Worm (Caenorhabditis elegans): Measurements from ENCODE around the gene fbxa-219.

The fbxa-219 gene

DNA sequence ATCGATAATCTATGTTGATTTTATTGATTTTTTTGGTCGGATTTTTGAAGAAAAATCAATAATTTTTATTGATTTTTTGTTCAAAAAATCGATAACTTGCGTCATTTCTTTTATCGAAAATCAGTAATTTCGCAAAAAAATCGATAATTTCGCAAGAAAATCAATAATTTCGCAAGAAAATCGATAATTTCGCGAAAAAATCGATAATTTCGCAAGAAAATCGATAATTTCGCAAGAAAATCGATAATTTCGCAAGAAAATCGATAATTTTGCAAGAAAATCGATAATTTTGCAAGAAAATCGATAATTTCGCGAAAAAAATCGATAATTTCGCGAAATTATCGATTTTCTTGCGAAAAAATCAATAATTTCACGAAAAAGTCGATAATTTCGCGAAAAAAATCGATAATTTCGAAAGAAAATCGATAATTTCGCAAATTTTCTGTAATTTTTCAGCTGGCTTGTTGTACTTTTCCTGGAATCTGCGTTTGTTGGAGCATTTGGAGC lies 7.8 kb upstream of the fbxa-219 start:
- TF ChIP-seq attf-5 (GFP tag; optimal IDR thresholded peaks at IDR 0.05) (no peak), lsy-27 (tag; optimal IDR thresholded peaks at IDR 0.05; ENCODE audit: borderline replicate concordance, insufficient read depth) (no peak), atf-7 (tag; optimal IDR thresholded peaks at IDR 0.05) (no peak), pha-4 (tag; optimal IDR thresholded peaks at IDR 0.05) (no peak), lir-1 (GFP tag; conservative IDR thresholded peaks at IDR 0.05) (no peak), ccch-3 (GFP tag; optimal IDR thresholded peaks at IDR 0.05) (no peak), ztf-26 (tag; optimal IDR thresholded peaks at IDR 0.05) (no peak), ztf-6 (GFP tag; IDR thresholded peaks at IDR 0.05) (no peak), F33H1.4 (GFP tag; IDR thresholded peaks at IDR 0.05) (no peak), B0261.1 (tag; optimal IDR thresholded peaks at IDR 0.05) (no peak), mcd-1 (GFP tag; IDR thresholded peaks at IDR 0.05) (no peak), snpc-1.3 (tag; optimal IDR thresholded peaks at IDR 0.05; ENCODE audit: insufficient read depth) (no peak), unc-130 (GFP tag; optimal IDR thresholded peaks at IDR 0.05) (no peak)

DNA sequence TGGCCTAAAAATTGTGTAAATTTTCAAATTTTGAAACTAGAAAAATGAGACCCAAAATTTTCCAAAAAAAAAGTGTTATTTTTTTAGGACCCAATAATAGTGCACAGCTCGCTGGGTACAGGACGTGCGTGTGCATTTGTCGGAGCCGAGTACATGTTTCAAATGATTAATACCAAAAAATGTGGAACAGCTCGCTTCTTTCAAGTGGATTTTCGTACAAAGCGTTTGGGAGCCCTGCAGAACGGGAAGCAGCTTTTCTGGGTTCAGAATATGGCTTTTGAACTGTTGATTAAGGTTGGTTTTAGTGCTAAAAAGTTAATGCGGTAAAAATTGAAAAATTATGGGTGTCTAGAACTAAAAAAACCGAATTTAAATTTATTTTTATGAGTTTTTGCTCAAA lies 3.0 kb upstream of the fbxa-219 start:
- TF ChIP-seq snpc-3.4 (tag; optimal IDR thresholded peaks at IDR 0.05) (no peak), fkh-3 (tag; optimal IDR thresholded peaks at IDR 0.05) (no peak), T26A5.8 (tag; optimal IDR thresholded peaks at IDR 0.05) (no peak), nhr-179 (tag; optimal IDR thresholded peaks at IDR 0.05) (no peak), ztf-18 (tag; optimal IDR thresholded peaks at IDR 0.05) (no peak), Y79H2A.3 (GFP tag; conservative IDR thresholded peaks at IDR 0.05) (no peak), bed-1 (GFP tag; IDR thresholded peaks at IDR 0.05) (no peak), F52B5.7 (tag; optimal IDR thresholded peaks at IDR 0.05) (no peak), lsy-27 (tag; optimal IDR thresholded peaks at IDR 0.05; ENCODE audit: borderline replicate concordance, insufficient read depth) (no peak)

ce11 chrIII:2290222-2290938 lies 835 bp upstream of the fbxa-219 start:
- TF ChIP-seq hmg-1.2 (GFP tag; IDR thresholded peaks at IDR 0.05) (peak; percentile 29; the same call in 1 of the 2 replicates), lin-26 (GFP tag; IDR thresholded peaks at IDR 0.05) (peak; percentile 65; the same call in 1 of the 2 replicates), lsl-1 (GFP tag; optimal IDR thresholded peaks at IDR 0.05) (peak; percentile 7), tbp1 (GFP tag; optimal IDR thresholded peaks at IDR 0.05) (peak; percentile 82), mcd-1 (GFP tag; IDR thresholded peaks at IDR 0.05) (0 out of 2 replicates have a peak, but pooled peaks have one; percentile 13), rpc-1 (optimal IDR thresholded peaks at IDR 0.05) (peak; percentile 26), rpc-1 (tag; optimal IDR thresholded peaks at IDR 0.05) (peak; percentile 67), B0261.1 (tag; optimal IDR thresholded peaks at IDR 0.05) (peak; percentile 62)

ce11 chrIII:2294736-2295135 lies 3.5 kb downstream of the fbxa-219 start:
- TF ChIP-seq lag-1 (GFP tag; IDR thresholded peaks at IDR 0.05), result no peak
- TF ChIP-seq nhr-80 (tag; optimal IDR thresholded peaks at IDR 0.05), result peak; percentile 30
- TF ChIP-seq bed-1 (GFP tag; IDR thresholded peaks at IDR 0.05), result no peak
- TF ChIP-seq aptf-2 (GFP tag; conservative IDR thresholded peaks at IDR 0.05), result no peak
- TF ChIP-seq bed-2 (GFP tag; IDR thresholded peaks at IDR 0.05), result no peak
- TF ChIP-seq attf-3 (GFP tag; conservative IDR thresholded peaks at IDR 0.05), result no peak

DNA sequence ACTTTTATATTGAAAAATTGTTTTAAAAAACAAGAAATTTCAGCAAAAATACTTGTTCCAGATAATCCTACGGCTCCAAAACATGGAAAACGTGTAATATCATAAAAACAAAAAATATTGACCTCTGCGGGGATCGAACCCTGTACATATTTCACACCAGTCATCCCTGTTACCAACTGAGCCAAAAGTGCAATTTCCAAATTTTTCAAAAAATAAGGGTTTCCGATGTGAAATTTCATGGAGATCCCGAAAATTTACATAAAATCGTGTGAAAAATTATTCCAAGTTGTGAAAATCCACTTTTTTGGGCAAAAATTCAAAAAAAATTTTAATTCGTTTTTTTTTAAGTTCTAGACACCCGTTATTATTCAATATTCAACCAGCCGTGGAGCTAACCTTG lies 12.9 kb downstream of the fbxa-219 start:
- TF ChIP-seq rpc-1 (optimal IDR thresholded peaks at IDR 0.05), result peak; percentile 32
- TF ChIP-seq rpc-1 (tag; optimal IDR thresholded peaks at IDR 0.05), result peak; percentile 73
- TF ChIP-seq aptf-3 (GFP tag; IDR thresholded peaks at IDR 0.05), result no peak
- no peak for TF ChIP-seq him-1 (tag; optimal IDR thresholded peaks at IDR 0.05)
- peak; percentile 25; the same call in 1 of the 2 replicates for TF ChIP-seq D2030.7 (GFP tag; IDR thresholded peaks at IDR 0.05)
- TF ChIP-seq hsf-1 (GFP tag; IDR thresholded peaks at IDR 0.05), result no peak
- TF ChIP-seq ztf-3 (GFP tag; optimal IDR thresholded peaks at IDR 0.05), result no peak
- TF ChIP-seq ceh-91 (GFP tag; IDR thresholded peaks at IDR 0.05), result no peak
- peak; percentile 85 for TF ChIP-seq tbp1 (GFP tag; optimal IDR thresholded peaks at IDR 0.05)
- 0 out of 2 replicates have a peak, but pooled peaks have one; percentile 41 for TF ChIP-seq lin-26 (GFP tag; IDR thresholded peaks at IDR 0.05)
- no peak for TF ChIP-seq egl-18 (GFP tag; IDR thresholded peaks at IDR 0.05)
- TF ChIP-seq B0261.1 (tag; optimal IDR thresholded peaks at IDR 0.05), result peak; percentile 43
- TF ChIP-seq dox-1 (GFP tag; IDR thresholded peaks at IDR 0.05), result no peak
- no peak for TF ChIP-seq dpff-1 (tag; optimal IDR thresholded peaks at IDR 0.05)
- no peak for TF ChIP-seq ceh-58 (GFP tag; IDR thresholded peaks at IDR 0.05)
- TF ChIP-seq T26A5.8 (tag; optimal IDR thresholded peaks at IDR 0.05), result no peak

All from whole organism, young adult.